Worm (Caenorhabditis elegans) whole organism, early embryonic: Measurements from ENCODE around the gene lron-10.

Source experiments
- ama-1 ChIP-seq: fragments of 150-350 bp; optimal IDR thresholded peaks from 2 replicates; lab custom pipeline; 2014
- pes-1 ChIP-seq: fragments of 200-800 bp; sonication (Bioruptor generic); IDR thresholded peaks from 2 replicates; pipeline ENCODE4 v1.3.6; 2022; ENCODE audit warnings: missing genetic modification reagents, missing genetic modification characterization, missing compliant biosample characterization
- sea-1 ChIP-seq: fragments of 200-800 bp; sonication (Bioruptor generic); conservative IDR thresholded peaks from 2 replicates; pipeline ENCODE4 v1.3.6; 2022; ENCODE audit warnings: missing genetic modification characterization, missing compliant biosample characterization
- tbx-37 ChIP-seq: fragments of 200-800 bp; sonication (Bioruptor generic); conservative IDR thresholded peaks from 2 replicates; pipeline ENCODE4 v1.3.6; 2022; ENCODE audit warnings: missing genetic modification reagents, missing genetic modification characterization, missing compliant biosample characterization
- tra-4 ChIP-seq: sonication (generic microtip); optimal IDR thresholded peaks from 2 replicates; lab custom pipeline; 2017; ENCODE audit warnings: missing genetic modification characterization, missing compliant biosample characterization

ce11 chrIII:10608161-10608560 is 13.0 kb downstream of the lron-10 start:
- TF ChIP-seq ama-1 (lab: Kevin White, UChicago) (no peak), sea-1 (GFP tag; lab: Robert Waterston, UW) (no peak), tra-4 (tag; lab: Kevin White, UChicago) (no peak), tbx-37 (GFP tag; lab: Robert Waterston, UW) (no peak), pes-1 (GFP tag; lab: Robert Waterston, UW) (no peak)
